Fruit fly (Drosophila melanogaster) whole organism, embryonic: ENCODE data around the gene CG7991.
A peak's percentile ranks its signal among the peaks of the same experiment; 100 is the strongest.

Source experiments
- B-H2 ChIP-seq: fragments of 200-800 bp; sonication (Bioruptor generic); optimal IDR thresholded peaks from 2 replicates; lab custom pipeline; 2018; ENCODE audit warnings: missing biosample characterization, mild to moderate bottlenecking, missing genetic modification characterization
- C15 ChIP-seq: fragments of 200-800 bp; sonication (Bioruptor generic); IDR thresholded peaks from 3 replicates; pipeline ENCODE4 v1.3.6; 2022; ENCODE audit warnings: missing biosample characterization, missing genetic modification characterization
- CG10267 ChIP-seq: fragments of 200-800 bp; sonication (Bioruptor generic); optimal IDR thresholded peaks from 2 replicates; lab custom pipeline; 2018; ENCODE audit warnings: missing biosample characterization, mild to moderate bottlenecking, missing genetic modification characterization, moderate library complexity
- CG10321 ChIP-seq: fragments of 200-800 bp; sonication (Bioruptor generic); IDR thresholded peaks from 2 replicates; pipeline ENCODE4 v1.3.6; 2022; ENCODE audit warnings: missing biosample characterization, missing genetic modification characterization
- CG10462 ChIP-seq: fragments of 200-800 bp; sonication (Bioruptor generic); optimal IDR thresholded peaks from 2 replicates; lab custom pipeline; 2016; ENCODE audit warnings: missing biosample characterization, missing genetic modification characterization
- CG12104 ChIP-seq: fragments of 200-800 bp; sonication (Bioruptor generic); optimal IDR thresholded peaks from 3 replicates; lab custom pipeline; 2016; ENCODE audit warnings: missing biosample characterization, missing genetic modification characterization
- CG12659 ChIP-seq: fragments of 200-800 bp; sonication (Bioruptor generic); optimal IDR thresholded peaks from 3 replicates; lab custom pipeline; 2017; ENCODE audit warnings: mild to moderate bottlenecking, missing biosample characterization, missing genetic modification reagents, missing genetic modification characterization
- CG13424 ChIP-seq: fragments of 200-800 bp; sonication (Bioruptor generic); optimal IDR thresholded peaks from 2 replicates; lab custom pipeline; 2019; ENCODE audit warnings: missing biosample characterization, mild to moderate bottlenecking, missing genetic modification characterization, moderate library complexity
- CG1603 ChIP-seq: fragments of 200-800 bp; sonication (Bioruptor generic); optimal IDR thresholded peaks from 2 replicates; lab custom pipeline; 2019; ENCODE audit warnings: missing biosample characterization, mild to moderate bottlenecking, missing genetic modification characterization, moderate library complexity
- CG17612 ChIP-seq: fragments of 200-800 bp; sonication (Bioruptor generic); IDR thresholded peaks from 2 replicates; pipeline ENCODE4 v1.3.6; 2022; ENCODE audit warnings: missing biosample characterization, missing genetic modification characterization
- CG18619 ChIP-seq: fragments of 200-800 bp; sonication (Bioruptor generic); optimal IDR thresholded peaks from 3 replicates; lab custom pipeline; 2017; ENCODE audit warnings: missing biosample characterization, mild to moderate bottlenecking, missing genetic modification characterization
- CG30403 ChIP-seq: fragments of 200-800 bp; sonication (Bioruptor generic); optimal IDR thresholded peaks from 3 replicates; lab custom pipeline; 2016; ENCODE audit warnings: missing biosample characterization, missing genetic modification characterization
- CG3163 ChIP-seq: fragments of 200-800 bp; sonication (Bioruptor generic); optimal IDR thresholded peaks from 3 replicates; lab custom pipeline; 2016; ENCODE audit warnings: missing biosample characterization, missing genetic modification characterization
- CG32767 ChIP-seq: fragments of 200-800 bp; sonication (Bioruptor generic); IDR thresholded peaks from 2 replicates; pipeline ENCODE4 v1.3.6; 2022; ENCODE audit warnings: missing biosample characterization, missing genetic modification characterization
- CG3838 ChIP-seq: fragments of 200-800 bp; sonication (Bioruptor generic); optimal IDR thresholded peaks from 3 replicates; lab custom pipeline; 2016; ENCODE audit warnings: missing biosample characterization, missing genetic modification characterization
- CG3995 ChIP-seq: fragments of 200-800 bp; sonication (Bioruptor generic); optimal IDR thresholded peaks from 3 replicates; lab custom pipeline; 2016; ENCODE audit warnings: missing biosample characterization, missing genetic modification characterization
- CG4730 ChIP-seq: fragments of 200-800 bp; sonication (Bioruptor generic); IDR thresholded peaks from 2 replicates; pipeline ENCODE4 v1.3.6; 2022; ENCODE audit warnings: missing biosample characterization, missing genetic modification characterization
- CG7987 ChIP-seq: fragments of 200-800 bp; sonication (Bioruptor generic); optimal IDR thresholded peaks from 2 replicates; lab custom pipeline; 2018; ENCODE audit warnings: missing biosample characterization, mild to moderate bottlenecking, missing genetic modification characterization, moderate library complexity
- CG8089 ChIP-seq: fragments of 200-800 bp; sonication (Bioruptor generic); optimal IDR thresholded peaks from 3 replicates; lab custom pipeline; 2016; ENCODE audit warnings: missing biosample characterization, missing genetic modification characterization
- CG8388 ChIP-seq: fragments of 200-800 bp; sonication (Bioruptor generic); optimal IDR thresholded peaks from 2 replicates; lab custom pipeline; 2019; ENCODE audit warnings: missing biosample characterization, mild to moderate bottlenecking, missing genetic modification characterization, moderate library complexity
- CHES-1-like ChIP-seq: fragments of 200-800 bp; sonication (Bioruptor generic); optimal IDR thresholded peaks from 2 replicates; lab custom pipeline; 2016; ENCODE audit warnings: missing biosample characterization, missing genetic modification characterization
- D ChIP-seq, 2 experiments: fragments of 200-800 bp in 1 of 2; fragments of >200 bp in 1 of 2; sonication (Bioruptor generic) in 1 of 2; optimal IDR thresholded peaks; 2 replicates in 1 of 2; 3 replicates in 1 of 2; lab custom pipeline; 2017; ENCODE audit warnings: mild to moderate bottlenecking in 1 of 2, missing biosample characterization in 1 of 2, missing genetic modification characterization in 1 of 2, missing genetic modification reagents in 1 of 2
- Doc3 ChIP-seq: fragments of 200-800 bp; sonication (Bioruptor generic); IDR thresholded peaks from 3 replicates; pipeline ENCODE4 v1.3.6; 2022; ENCODE audit warnings: missing biosample characterization, missing genetic modification characterization; ENCODE audit not compliant: partially characterized antibody
- E2f2 ChIP-seq: fragments of 200-800 bp; sonication (Bioruptor generic); IDR thresholded peaks from 2 replicates; pipeline ENCODE4 v1.3.6; 2022; ENCODE audit warnings: missing biosample characterization, missing genetic modification characterization
- Ets97D ChIP-seq: fragments of 200-800 bp; sonication (Bioruptor generic); optimal IDR thresholded peaks from 3 replicates; lab custom pipeline; 2016; ENCODE audit warnings: missing biosample characterization, missing genetic modification characterization
- HmgD ChIP-seq: fragments of 200-800 bp; sonication (Bioruptor generic); optimal IDR thresholded peaks from 3 replicates; lab custom pipeline; 2016; ENCODE audit warnings: missing biosample characterization, missing genetic modification characterization
- NfI ChIP-seq: fragments of 200-800 bp; sonication (Bioruptor generic); optimal IDR thresholded peaks from 3 replicates; lab custom pipeline; 2018; ENCODE audit warnings: missing biosample characterization, mild to moderate bottlenecking, missing genetic modification characterization, moderate library complexity
- Opbp ChIP-seq: fragments of 200-800 bp; sonication (Bioruptor generic); IDR thresholded peaks from 3 replicates; pipeline ENCODE4 v1.3.6; 2022; ENCODE audit warnings: missing biosample characterization, missing genetic modification characterization; ENCODE audit not compliant: partially characterized antibody
- Sox102F ChIP-seq: fragments of 200-800 bp; sonication (Bioruptor generic); optimal IDR thresholded peaks from 2 replicates; lab custom pipeline; 2018; ENCODE audit warnings: missing biosample characterization, mild to moderate bottlenecking, missing genetic modification characterization, moderate library complexity
- YL-1 ChIP-seq: fragments of 200-800 bp; sonication (Bioruptor generic); optimal IDR thresholded peaks from 3 replicates; lab custom pipeline; 2017; ENCODE audit warnings: missing biosample characterization, mild to moderate bottlenecking, missing genetic modification characterization
- amos ChIP-seq: fragments of 200-800 bp; sonication (Bioruptor generic); IDR thresholded peaks from 2 replicates; pipeline ENCODE4 v1.3.6; 2022; ENCODE audit warnings: missing biosample characterization, missing genetic modification characterization; ENCODE audit not compliant: partially characterized antibody
- chinmo ChIP-seq: fragments of 200-800 bp; sonication (Bioruptor generic); IDR thresholded peaks from 4 replicates; pipeline ENCODE4 v1.3.6; 2022; ENCODE audit warnings: missing biosample characterization, missing genetic modification characterization; ENCODE audit not compliant: partially characterized antibody
- ci ChIP-seq: fragments of 200-800 bp; sonication (Bioruptor generic); IDR thresholded peaks from 3 replicates; pipeline ENCODE4 v1.3.6; 2022; ENCODE audit warnings: missing biosample characterization, missing genetic modification characterization
- ems ChIP-seq: fragments of 200-800 bp; sonication (Bioruptor generic); optimal IDR thresholded peaks from 3 replicates; lab custom pipeline; 2016; ENCODE audit warnings: missing biosample characterization, missing genetic modification characterization
- fu2 ChIP-seq: fragments of 200-800 bp; sonication (Bioruptor generic); optimal IDR thresholded peaks from 2 replicates; lab custom pipeline; 2016; ENCODE audit warnings: missing biosample characterization, missing genetic modification characterization
- gcm2 ChIP-seq: fragments of 200-800 bp; sonication (Bioruptor generic); optimal IDR thresholded peaks from 2 replicates; lab custom pipeline; 2016; ENCODE audit warnings: missing biosample characterization, missing genetic modification characterization
- gfzf ChIP-seq: fragments of 200-800 bp; sonication (Bioruptor generic); optimal IDR thresholded peaks from 2 replicates; lab custom pipeline; 2016; ENCODE audit warnings: missing biosample characterization, mild to moderate bottlenecking, missing genetic modification characterization, moderate library complexity
- grau ChIP-seq: fragments of 200-800 bp; optimal IDR thresholded peaks from 3 replicates; lab custom pipeline; 2019; ENCODE audit warnings: missing biosample characterization, mild to moderate bottlenecking, missing genetic modification characterization, moderate library complexity
- ind ChIP-seq: fragments of 200-800 bp; sonication (Bioruptor generic); optimal IDR thresholded peaks from 3 replicates; lab custom pipeline; 2016; ENCODE audit warnings: missing biosample characterization, missing genetic modification characterization
- lola ChIP-seq, 3 experiments: fragments of >200 bp in 2 of 3; fragments of 200-800 bp in 1 of 3; sonication (Bioruptor generic) in 1 of 3; optimal IDR thresholded peaks; 2 replicates each; lab custom pipeline; 2017 to 2019; ENCODE audit warnings: missing biosample characterization in 3 of 3, missing genetic modification characterization in 3 of 3, mild to moderate bottlenecking in 1 of 3, moderate library complexity in 1 of 3
- lov ChIP-seq, 2 experiments: fragments of 200-800 bp in 1 of 2; fragments of >200 bp in 1 of 2; sonication (Bioruptor generic) in 1 of 2; IDR thresholded peaks in 1 of 2; optimal IDR thresholded peaks in 1 of 2; 2 replicates in 1 of 2; 3 replicates in 1 of 2; pipeline versions ENCODE4 v1.3.6 to Lab custom; 2017 to 2022; ENCODE audit warnings: missing biosample characterization in 1 of 2, missing genetic modification characterization in 1 of 2
- pum ChIP-seq: fragments of 200-800 bp; sonication (Bioruptor generic); optimal IDR thresholded peaks from 2 replicates; lab custom pipeline; 2016; ENCODE audit warnings: missing biosample characterization, missing genetic modification characterization
- repo ChIP-seq: fragments of 200-800 bp; sonication (Bioruptor generic); optimal IDR thresholded peaks from 2 replicates; lab custom pipeline; 2016; ENCODE audit warnings: missing biosample characterization, missing genetic modification characterization
- trem ChIP-seq: fragments of 200-800 bp; optimal IDR thresholded peaks from 3 replicates; lab custom pipeline; 2019; ENCODE audit warnings: missing biosample characterization, mild to moderate bottlenecking, missing genetic modification characterization, moderate library complexity
- vnd ChIP-seq: fragments of 200-800 bp; sonication (Bioruptor generic); IDR thresholded peaks from 3 replicates; pipeline ENCODE4 v1.3.6; 2022; ENCODE audit warnings: missing biosample characterization, missing genetic modification characterization; ENCODE audit not compliant: partially characterized antibody
- z ChIP-seq: fragments of 200-800 bp; sonication (Bioruptor generic); IDR thresholded peaks from 3 replicates; pipeline ENCODE4 v1.3.6; 2022; ENCODE audit warnings: missing biosample characterization, missing genetic modification characterization
- zfh2 ChIP-seq: fragments of 200-800 bp; sonication (Bioruptor generic); optimal IDR thresholded peaks from 2 replicates; lab custom pipeline; 2016; ENCODE audit warnings: missing biosample characterization, missing genetic modification characterization

Gene CG7991

DNA sequence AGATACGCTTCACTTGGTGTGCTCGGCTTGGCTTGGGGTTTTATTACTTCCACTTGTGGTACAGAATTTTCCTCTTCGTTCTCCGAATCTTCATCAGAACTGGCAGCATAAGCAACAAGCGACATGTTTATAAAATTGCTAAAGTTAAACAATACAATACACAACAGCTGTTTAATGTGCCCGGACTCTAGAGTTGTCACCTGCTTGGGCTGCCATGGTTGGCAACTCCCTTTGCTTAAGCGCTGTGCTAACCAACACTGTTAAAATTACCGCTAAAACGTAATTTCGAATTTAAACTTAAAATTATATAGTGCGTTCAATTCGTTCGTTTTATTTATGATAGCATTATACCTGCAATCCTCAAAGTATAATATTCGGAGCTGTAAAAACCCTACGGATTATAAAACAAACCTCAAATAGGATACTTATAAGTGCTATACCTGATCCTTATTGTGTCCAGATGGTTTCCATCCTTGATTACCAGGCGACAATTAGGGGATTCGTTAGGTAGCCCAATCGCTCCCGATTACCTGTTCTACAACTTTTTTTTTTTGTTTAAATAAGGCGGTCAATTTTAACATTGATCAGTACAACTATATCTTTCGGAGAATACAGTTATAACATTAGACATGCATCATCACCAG, 27.1 kb upstream of the CG7991 start, which contains the start of the genes CG17249 and Bro (continued):
- no peak for TF ChIP-seq Sox102F
- TF ChIP-seq Doc3 (GFP tag; lab: Robert Waterston, UW), result 0 out of 3 replicates have a peak, but pooled peaks have one; percentile 21
- TF ChIP-seq pum (GFP tag; lab: Kevin White, UChicago), result no peak
- TF ChIP-seq lov (optimal IDR thresholded peaks at IDR 0.05; lab: Kevin White, UChicago), result no peak
- TF ChIP-seq lov (GFP tag; IDR thresholded peaks at IDR 0.05; lab: Robert Waterston, UW), result peak; percentile 61; the same call in 2 of the 3 replicates
- peak; percentile 28 for TF ChIP-seq CG8089 (GFP tag; lab: Kevin White, UChicago)
- TF ChIP-seq D (optimal IDR thresholded peaks at IDR 0.05; lab: Kevin White, UChicago), result no peak
- no peak for TF ChIP-seq D (GFP tag; optimal IDR thresholded peaks at IDR 0.05; lab: Kevin White, UChicago)
- peak; percentile 46 for TF ChIP-seq trem (tag; lab: Kevin White, UChicago)
- TF ChIP-seq CHES-1-like (GFP tag; lab: Kevin White, UChicago), result peak; percentile 55
- TF ChIP-seq gfzf, result peak; percentile 53
- peak; percentile 23 for TF ChIP-seq fu2 (GFP tag; lab: Kevin White, UChicago)
- peak; percentile 27 for TF ChIP-seq YL-1 (GFP tag; lab: Kevin White, UChicago)
- TF ChIP-seq ems (GFP tag; lab: Kevin White, UChicago), result peak; percentile 17
- no peak for TF ChIP-seq repo (GFP tag; lab: Kevin White, UChicago)
- TF ChIP-seq CG8388 (GFP tag; lab: Kevin White, UChicago), result peak; percentile 92
- no peak for TF ChIP-seq ind
- peak; percentile 40 for TF ChIP-seq CG12659
- TF ChIP-seq CG10321 (GFP tag; lab: Robert Waterston, UW), result peak; percentile 28; the same call in 1 of the 2 replicates
- TF ChIP-seq CG7987 (GFP tag; lab: Kevin White, UChicago), result peak; percentile 8
- TF ChIP-seq CG1603, result peak; percentile 85
- peak; percentile 22 for TF ChIP-seq CG30403 (GFP tag; lab: Kevin White, UChicago)
- TF ChIP-seq CG4730 (GFP tag; lab: Robert Waterston, UW), result no peak
- TF ChIP-seq HmgD (GFP tag; lab: Kevin White, UChicago), result peak; percentile 30
- peak; percentile 52 for TF ChIP-seq CG3163
- no peak for TF ChIP-seq CG18619
- TF ChIP-seq lola (GFP tag; optimal IDR thresholded peaks at IDR 0.05; lab: Kevin White, UChicago), result no peak
- peak; percentile 41; the same call in 1 of the 2 replicates for TF ChIP-seq amos (GFP tag; lab: Robert Waterston, UW)
- no peak for TF ChIP-seq CG17612 (GFP tag; lab: Robert Waterston, UW)
- peak; percentile 23; the same call in 1 of the 3 replicates for TF ChIP-seq ci (GFP tag; lab: Robert Waterston, UW)
- peak; percentile 53 for TF ChIP-seq CG3838 (GFP tag; lab: Kevin White, UChicago)
- peak; percentile 80 for TF ChIP-seq B-H2 (GFP tag; lab: Kevin White, UChicago)
- peak; percentile 12 for TF ChIP-seq gcm2 (GFP tag; lab: Kevin White, UChicago)
- peak; percentile 54 for TF ChIP-seq zfh2
- TF ChIP-seq C15 (GFP tag; lab: Robert Waterston, UW), result 0 out of 3 replicates have a peak, but pooled peaks have one; percentile 11
- TF ChIP-seq Opbp (GFP tag; lab: Robert Waterston, UW), result peak; percentile 52; the same call in 1 of the 3 replicates
- TF ChIP-seq CG12104 (GFP tag; lab: Kevin White, UChicago), result peak; percentile 18
- 0 out of 3 replicates have a peak, but pooled peaks have one; percentile 10 for TF ChIP-seq vnd (GFP tag; lab: Robert Waterston, UW)
- TF ChIP-seq z (GFP tag; lab: Robert Waterston, UW), result no peak
- peak; percentile 97 for TF ChIP-seq E2f2 (GFP tag; lab: Robert Waterston, UW)
- TF ChIP-seq grau (tag; lab: Kevin White, UChicago), result peak; percentile 13
- TF ChIP-seq Ets97D (GFP tag; lab: Kevin White, UChicago), result peak; percentile 78
- no peak for TF ChIP-seq CG13424 (tag; lab: Kevin White, UChicago)
- TF ChIP-seq CG10267 (tag; lab: Kevin White, UChicago), result peak; percentile 98
- 0 out of 2 replicates have a peak, but pooled peaks have one; percentile 11 for TF ChIP-seq CG32767 (GFP tag; lab: Robert Waterston, UW)
- TF ChIP-seq CG10462, result peak; percentile 28
- peak; percentile 53; the same call in 1 of the 4 replicates for TF ChIP-seq chinmo
- peak; percentile 43 for TF ChIP-seq NfI (GFP tag; lab: Kevin White, UChicago)
- TF ChIP-seq CG3995 (GFP tag; lab: Kevin White, UChicago), result peak; percentile 5
